Worm (Caenorhabditis elegans): ENCODE data around the gene F35D2.3.

DNA sequence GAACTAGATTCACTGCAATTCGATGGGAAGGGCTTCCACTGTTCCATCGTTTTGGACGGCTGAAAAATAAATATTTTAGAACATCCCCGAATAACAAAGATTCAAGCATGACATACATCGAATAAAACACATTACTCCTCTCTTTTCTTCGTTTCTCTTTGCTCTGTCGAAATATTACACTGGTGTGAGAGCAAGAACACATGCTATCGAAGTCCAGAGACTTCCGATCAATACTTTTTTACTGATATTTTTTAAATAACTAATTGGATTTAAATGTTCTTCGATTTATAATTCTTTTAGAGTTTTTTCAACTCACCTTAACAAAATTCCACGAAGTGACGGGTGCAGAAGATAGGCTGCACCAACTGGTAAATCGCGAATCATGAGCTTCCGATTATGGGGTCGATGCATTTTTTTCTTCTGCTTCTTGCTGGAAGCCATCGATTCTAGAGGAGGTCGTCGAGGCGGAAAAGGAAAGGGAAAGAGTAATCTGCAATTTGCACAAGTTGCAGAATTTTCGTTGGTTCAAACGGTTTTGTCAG, 42.9 kb downstream of the F35D2.3 start, which contains the start of the genes oig-4 and R07G3.7:
- no peak for TF ChIP-seq sea-1 (GFP tag; conservative IDR thresholded peaks at IDR 0.05)
- TF ChIP-seq ceh-36 (tag; optimal IDR thresholded peaks at IDR 0.05): no peak
- TF ChIP-seq ama-1 (optimal IDR thresholded peaks at IDR 0.05): no peak
- no peak for TF ChIP-seq hmbx-1 (tag; optimal IDR thresholded peaks at IDR 0.05)
- TF ChIP-seq flt-1 (GFP tag; IDR thresholded peaks at IDR 0.05): no peak
- TF ChIP-seq aly-1 (tag; optimal IDR thresholded peaks at IDR 0.05): no peak
- no peak for TF ChIP-seq tra-4 (tag; optimal IDR thresholded peaks at IDR 0.05)
- TF ChIP-seq ceh-13 (GFP tag; optimal IDR thresholded peaks at IDR 0.05): no peak
- TF ChIP-seq tbx-11 (GFP tag; IDR thresholded peaks at IDR 0.05): no peak
- no peak for TF ChIP-seq tbx-37 (GFP tag; conservative IDR thresholded peaks at IDR 0.05)
- no peak for TF ChIP-seq ets-7 (tag; optimal IDR thresholded peaks at IDR 0.05)
- no peak for TF ChIP-seq hmg-4 (GFP tag; optimal IDR thresholded peaks at IDR 0.05)

Data from whole organism, early embryonic.